Worm (Caenorhabditis elegans) whole organism, L1 larva: ENCODE results near the gene F58G1.3.

ENCODE experiments used
- C04F5.9 ChIP-seq: sonication (generic microtip); optimal IDR thresholded peaks from 2 replicates; lab custom pipeline; 2016; ENCODE audit warnings: missing genetic modification characterization, missing compliant biosample characterization
- C16A3.4 ChIP-seq: fragments of 150-350 bp; optimal IDR thresholded peaks from 2 replicates; lab custom pipeline; 2014; ENCODE audit warnings: missing biosample characterization, missing genetic modification characterization
- F16B12.6 ChIP-seq: fragments of 150-350 bp; optimal IDR thresholded peaks from 2 replicates; lab custom pipeline; 2014; ENCODE audit warnings: missing biosample characterization, missing genetic modification characterization
- aha-1 ChIP-seq: fragments of 150-350 bp; optimal IDR thresholded peaks from 2 replicates; lab custom pipeline; 2014; ENCODE audit warnings: missing biosample characterization, missing genetic modification characterization
- alr-1 ChIP-seq: fragments of 200-800 bp; sonication (Bioruptor generic); optimal IDR thresholded peaks from 2 replicates; lab custom pipeline; 2018; ENCODE audit warnings: borderline replicate concordance, mild to moderate bottlenecking, missing genetic modification characterization, missing compliant biosample characterization
- aly-2 ChIP-seq: fragments of 150-350 bp; optimal IDR thresholded peaks from 2 replicates; lab custom pipeline; 2014; ENCODE audit warnings: missing biosample characterization, missing genetic modification characterization
- ama-1 ChIP-seq: fragments of 150-350 bp; optimal IDR thresholded peaks from 2 replicates; lab custom pipeline; 2014
- blmp-1 ChIP-seq: fragments of 150-350 bp; optimal IDR thresholded peaks from 2 replicates; lab custom pipeline; 2014; ENCODE audit warnings: missing biosample characterization, missing genetic modification characterization
- ceh-82 ChIP-seq, 3 experiments: fragments of 150-350 bp in 1 of 3; sonication (generic microtip) in 2 of 3; optimal IDR thresholded peaks; 2 replicates each; lab custom pipeline; 2014 to 2017; ENCODE audit warnings: missing biosample characterization in 3 of 3, missing genetic modification characterization in 3 of 3
- ceh-90 ChIP-seq: sonication (generic microtip); optimal IDR thresholded peaks from 2 replicates; lab custom pipeline; 2016; ENCODE audit warnings: missing genetic modification characterization, missing compliant biosample characterization
- dsc-1 ChIP-seq: sonication (generic microtip); optimal IDR thresholded peaks from 2 replicates; lab custom pipeline; 2016; ENCODE audit warnings: mild to moderate bottlenecking, missing genetic modification characterization, missing compliant biosample characterization
- efl-1 ChIP-seq, 4 experiments: fragments of 150-350 bp; optimal IDR thresholded peaks in 3 of 4; peaks in 1 of 4; 1 replicate in 1 of 4; 2 replicates in 3 of 4; lab custom pipeline; 2014; ENCODE audit warnings: missing biosample characterization in 2 of 4, missing genetic modification characterization in 2 of 4, missing genetic modification reagents in 2 of 4
- elt-2 ChIP-seq: sonication (generic microtip); optimal IDR thresholded peaks from 2 replicates; lab custom pipeline; 2016; ENCODE audit warnings: missing genetic modification characterization, mild to moderate bottlenecking, inconsistent platforms, missing compliant biosample characterization, missing genetic modification reagents
- fkh-10 ChIP-seq: sonication (generic microtip); optimal IDR thresholded peaks from 2 replicates; lab custom pipeline; 2017; ENCODE audit warnings: missing biosample characterization, missing genetic modification reagents, missing genetic modification characterization
- hlh-17 ChIP-seq: fragments of 200-800 bp; sonication (Bioruptor generic); optimal IDR thresholded peaks from 2 replicates; lab custom pipeline; 2018; ENCODE audit warnings: missing genetic modification characterization, mild to moderate bottlenecking, missing compliant biosample characterization, moderate library complexity, borderline replicate concordance
- hlh-4 ChIP-seq: sonication (generic microtip); optimal IDR thresholded peaks from 2 replicates; lab custom pipeline; 2016; ENCODE audit warnings: mild to moderate bottlenecking, missing genetic modification characterization, missing compliant biosample characterization
- irx-1 ChIP-seq: sonication (generic microtip); optimal IDR thresholded peaks from 2 replicates; lab custom pipeline; 2016; ENCODE audit warnings: missing genetic modification characterization, missing compliant biosample characterization
- jun-1 ChIP-seq: fragments of 150-350 bp; optimal IDR thresholded peaks from 2 replicates; lab custom pipeline; 2014; ENCODE audit warnings: missing biosample characterization, missing genetic modification reagents, missing genetic modification characterization
- lin-13 ChIP-seq: fragments of 150-350 bp; optimal IDR thresholded peaks from 2 replicates; lab custom pipeline; 2014; ENCODE audit warnings: missing biosample characterization, missing genetic modification reagents, missing genetic modification characterization
- lin-15B ChIP-seq: fragments of 150-350 bp; sonication (generic microtip); optimal IDR thresholded peaks from 3 replicates; lab custom pipeline; 2014; ENCODE audit warnings: missing biosample characterization, missing genetic modification characterization
- lin-35 ChIP-seq, 2 experiments: fragments of 150-350 bp; optimal IDR thresholded peaks; 2 replicates each; lab custom pipeline; 2014; ENCODE audit warnings: missing biosample characterization in 2 of 2, missing genetic modification characterization in 2 of 2, missing genetic modification reagents in 2 of 2
- lsy-2 ChIP-seq, 2 experiments: fragments of 150-350 bp; optimal IDR thresholded peaks; 2 replicates each; lab custom pipeline; 2014; ENCODE audit warnings: missing biosample characterization in 2 of 2, missing genetic modification characterization in 2 of 2
- nhr-20 ChIP-seq: sonication (generic microtip); optimal IDR thresholded peaks from 2 replicates; lab custom pipeline; 2016; ENCODE audit warnings: mild to moderate bottlenecking, missing genetic modification characterization, missing compliant biosample characterization
- nhr-237 ChIP-seq: fragments of 150-350 bp; optimal IDR thresholded peaks from 2 replicates; lab custom pipeline; 2014; ENCODE audit warnings: missing biosample characterization, missing genetic modification characterization
- nhr-77 ChIP-seq: fragments of 150-350 bp; optimal IDR thresholded peaks from 2 replicates; lab custom pipeline; 2014; ENCODE audit warnings: missing biosample characterization, missing genetic modification characterization
- nhr-85 ChIP-seq: sonication (generic microtip); peaks from one replicate; lab custom pipeline; 2016; ENCODE audit warnings: missing genetic modification characterization, inconsistent platforms, missing compliant biosample characterization
- pag-3 ChIP-seq: sonication (generic microtip); optimal IDR thresholded peaks from 2 replicates; lab custom pipeline; 2017; ENCODE audit warnings: missing genetic modification characterization, mild to moderate bottlenecking, missing compliant biosample characterization, antibody characterized with exemption, borderline replicate concordance; ENCODE audit not compliant: insufficient read depth
- pax-3 ChIP-seq: fragments of 200-800 bp; sonication (Bioruptor generic); optimal IDR thresholded peaks from 2 replicates; lab custom pipeline; 2018; ENCODE audit warnings: mild to moderate bottlenecking, missing genetic modification characterization, moderate library complexity, missing compliant biosample characterization
- pqm-1 ChIP-seq: sonication (generic microtip); optimal IDR thresholded peaks from 3 replicates; lab custom pipeline; 2017; ENCODE audit warnings: missing biosample characterization, missing genetic modification characterization
- snu-23 ChIP-seq: sonication (generic microtip); optimal IDR thresholded peaks from 2 replicates; lab custom pipeline; 2016; ENCODE audit warnings: missing genetic modification characterization, missing compliant biosample characterization
- sptf-1 ChIP-seq: fragments of 150-350 bp; optimal IDR thresholded peaks from 2 replicates; lab custom pipeline; 2014; ENCODE audit warnings: missing biosample characterization, missing genetic modification characterization
- tbx-2 ChIP-seq: sonication (generic microtip); optimal IDR thresholded peaks from 2 replicates; lab custom pipeline; 2016; ENCODE audit warnings: missing genetic modification characterization, missing compliant biosample characterization
- tlp-1 ChIP-seq: fragments of 150-350 bp; optimal IDR thresholded peaks from 2 replicates; lab custom pipeline; 2014; ENCODE audit warnings: missing biosample characterization, missing genetic modification characterization
- unc-30 ChIP-seq: sonication (generic microtip); optimal IDR thresholded peaks from 2 replicates; lab custom pipeline; 2017; ENCODE audit warnings: missing biosample characterization, missing genetic modification characterization
- unc-62 ChIP-seq: fragments of 150-350 bp; optimal IDR thresholded peaks from 2 replicates; lab custom pipeline; 2014; ENCODE audit warnings: missing biosample characterization, missing genetic modification reagents, missing genetic modification characterization
- unc-98 ChIP-seq: fragments of 200-800 bp; sonication (Bioruptor generic); IDR thresholded peaks from 2 replicates; pipeline ENCODE4 v1.3.6; 2022; ENCODE audit warnings: missing genetic modification characterization, missing compliant biosample characterization
- xbp-1 ChIP-seq: sonication (generic microtip); optimal IDR thresholded peaks from 2 replicates; lab custom pipeline; 2016; ENCODE audit warnings: missing genetic modification characterization, missing compliant biosample characterization
- ztf-11 ChIP-seq, 2 experiments: sonication (generic microtip); optimal IDR thresholded peaks; 2 replicates each; lab custom pipeline; 2016 to 2017; ENCODE audit warnings: missing genetic modification characterization in 2 of 2, missing biosample characterization in 1 of 2, missing compliant biosample characterization in 1 of 2

F58G1.3 gene

DNA sequence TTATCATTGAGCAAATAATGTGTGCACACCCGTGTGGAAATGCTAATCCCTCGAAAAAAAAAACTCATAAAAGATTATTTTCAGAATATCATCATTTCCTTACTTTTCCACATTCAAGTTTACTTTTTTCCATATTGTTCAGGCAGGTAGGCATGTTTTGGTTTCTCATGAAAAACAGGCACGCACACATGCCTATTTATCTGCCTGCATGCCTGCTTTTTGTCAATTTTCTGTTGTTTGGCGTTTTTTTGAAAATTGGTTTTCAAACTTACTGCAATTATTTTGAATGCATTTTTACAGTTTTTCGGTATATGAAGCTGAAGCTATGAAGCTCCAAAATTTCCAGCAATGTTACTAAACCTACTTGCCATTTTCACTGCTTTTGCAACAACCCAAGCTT lies 30.2 kb downstream of the F58G1.3 start, which contains the start of gene clec-64:
clec-64 (plus strand) TSS at position 301 of the 400 bp plus-strand sequence.
- TF ChIP-seq aha-1 (tag; lab: Kevin White, UChicago) (no peak), aly-2 (tag; lab: Kevin White, UChicago) (no peak), lsy-2 (tag; optimal IDR thresholded peaks at IDR 0.05; lab: Kevin White, UChicago) (no peak), C16A3.4 (tag; lab: Kevin White, UChicago) (no peak), alr-1 (tag; lab: Kevin White, UChicago) (no peak), unc-62 (GFP tag; lab: Kevin White, UChicago) (no peak), unc-30 (tag; lab: Kevin White, UChicago) (no peak), sptf-1 (no peak), ama-1 (lab: Kevin White, UChicago) (no peak), irx-1 (no peak), blmp-1 (tag; lab: Kevin White, UChicago) (no peak), C04F5.9 (no peak), jun-1 (no peak), pag-3 (tag; lab: Kevin White, UChicago) (no peak), ceh-82 (tag; optimal IDR thresholded peaks at IDR 0.05; lab: Kevin White, UChicago) (no peak), fkh-10 (GFP tag; lab: Kevin White, UChicago) (no peak), unc-98 (GFP tag; lab: Robert Waterston, UW) (no peak), xbp-1 (tag; lab: Kevin White, UChicago) (no peak)

DNA sequence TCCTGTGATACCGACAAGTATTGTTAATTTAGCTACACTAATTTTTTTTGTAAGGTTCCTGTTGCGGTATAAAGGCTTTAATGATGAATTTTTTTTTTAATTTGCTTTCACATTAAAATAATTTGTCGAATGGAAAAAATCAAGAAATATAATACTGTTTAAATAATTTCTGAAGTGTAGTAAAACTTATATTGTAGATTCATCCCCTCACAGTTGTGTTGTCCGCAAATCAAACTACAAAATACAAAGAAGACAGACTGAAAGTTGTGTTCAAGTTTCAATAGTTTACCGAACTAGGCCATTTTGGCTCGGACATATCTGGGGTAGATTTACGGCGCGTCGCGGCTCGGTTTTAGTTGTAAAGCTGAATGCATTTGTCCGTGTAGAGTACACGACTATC lies 30.8 kb downstream of the F58G1.3 start:
- TF ChIP-seq ztf-11 (tag; optimal IDR thresholded peaks at IDR 0.05; lab: Kevin White, UChicago): no peak
- TF ChIP-seq lsy-2 (tag; optimal IDR thresholded peaks at IDR 0.05; lab: Kevin White, UChicago): no peak
- no peak for TF ChIP-seq efl-1 (optimal IDR thresholded peaks at IDR 0.05; lab: Kevin White, UChicago)
- peak in 1 of 2 experiments; percentile 69 for TF ChIP-seq efl-1 (GFP tag; optimal IDR thresholded peaks at IDR 0.05 in 1 of 2; lab: Kevin White, UChicago)
- TF ChIP-seq, all 84 proteins: peak for 1

DNA sequence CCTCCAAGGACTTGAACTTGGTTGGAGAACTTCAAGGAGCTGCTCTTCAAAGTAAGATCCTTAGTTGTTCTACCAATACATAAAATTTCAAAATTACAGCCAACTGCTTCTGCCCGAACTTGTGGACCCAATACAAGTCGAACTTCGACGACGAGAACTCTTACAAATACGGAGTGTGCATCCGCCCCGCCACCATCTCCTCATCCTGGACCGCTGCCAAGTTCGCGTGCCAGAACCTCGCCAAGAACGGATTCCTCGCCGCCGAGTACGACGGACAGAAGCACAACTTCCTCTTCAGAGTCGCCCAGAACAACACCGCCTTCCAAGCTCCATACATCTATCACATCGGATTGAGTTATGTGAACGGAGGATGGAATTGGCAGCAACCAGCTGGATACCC lies 31.5 kb downstream of the F58G1.3 start:
- TF ChIP-seq unc-30 (tag; lab: Kevin White, UChicago) (no peak), tlp-1 (no peak), F16B12.6 (tag; lab: Kevin White, UChicago) (no peak), snu-23 (GFP tag; lab: Kevin White, UChicago) (no peak), nhr-85 (tag; lab: Kevin White, UChicago) (no peak)

DNA sequence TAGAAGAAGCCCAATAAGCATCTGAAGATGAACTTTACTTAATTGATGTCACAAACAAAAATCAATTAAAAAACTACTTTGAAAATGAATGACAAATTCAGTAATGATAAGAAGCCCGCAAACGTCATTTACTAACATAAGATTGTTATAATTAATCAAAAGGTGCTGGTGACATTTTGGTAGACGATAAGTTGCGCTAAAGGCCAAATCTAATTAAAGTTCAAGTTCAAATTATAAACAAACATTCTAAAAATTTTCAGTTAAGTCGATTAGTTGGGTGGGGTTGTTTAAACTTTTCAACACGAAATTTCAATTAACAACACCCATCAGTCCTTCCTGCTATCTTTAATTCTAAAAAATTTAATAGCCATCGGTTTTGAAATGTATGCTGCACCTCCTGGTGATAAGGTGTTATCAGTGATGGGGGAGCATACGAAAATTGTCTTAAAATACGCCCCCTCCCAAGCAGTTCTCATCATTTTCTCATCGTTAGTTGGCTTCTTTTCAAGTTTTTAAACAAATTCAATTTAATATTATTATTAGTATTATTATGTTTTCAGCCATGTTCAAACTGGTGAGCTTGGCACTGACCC lies 33.0 kb downstream of the F58G1.3 start, which contains the start of the genes clec-62 and clec-63:
clec-62 (minus strand) TSS at position 51 of the 593 bp plus-strand sequence.
clec-63 (plus strand) TSS at position 561 of the 593 bp plus-strand sequence.
- TF ChIP-seq fkh-10 (GFP tag; lab: Kevin White, UChicago) (no peak), tlp-1 (peak; percentile 55), elt-2 (peak; percentile 81), tbx-2 (no peak), lin-15B (no peak), ama-1 (lab: Kevin White, UChicago) (no peak), pax-3 (peak; percentile 21), lin-35 (GFP tag; optimal IDR thresholded peaks at IDR 0.05; lab: Kevin White, UChicago) (no peak), dsc-1 (tag; lab: Kevin White, UChicago) (no peak), lin-13 (no peak), hlh-17 (GFP tag; lab: Kevin White, UChicago) (no peak), snu-23 (GFP tag; lab: Kevin White, UChicago) (no peak), nhr-237 (no peak), pqm-1 (peak; percentile 35)

DNA sequence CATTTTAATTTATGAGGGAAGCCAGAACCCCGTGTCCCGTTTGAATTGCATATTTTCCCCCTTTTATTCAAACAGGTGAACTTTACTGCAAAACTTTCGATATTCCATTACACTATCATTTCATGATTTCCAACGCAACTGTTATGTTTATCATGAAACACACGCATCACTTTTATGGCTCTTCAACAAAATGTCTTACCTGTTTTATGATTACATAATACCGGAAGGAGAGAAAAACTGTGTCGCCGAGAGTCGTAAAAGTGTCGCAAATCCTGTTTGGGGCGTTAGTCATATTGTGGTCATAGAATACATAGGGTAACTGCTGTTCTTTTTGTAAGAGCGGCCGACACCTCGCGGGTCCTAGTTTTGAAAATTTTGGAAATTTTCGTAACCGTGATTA lies 35.7 kb downstream of the F58G1.3 start:
- TF ChIP-seq ceh-90 (tag; lab: Kevin White, UChicago) (no peak), nhr-77 (tag; lab: Kevin White, UChicago) (no peak), elt-2 (peak; percentile 14), nhr-20 (tag; lab: Kevin White, UChicago) (no peak), hlh-4 (tag; lab: Kevin White, UChicago) (no peak), tbx-2 (no peak), lin-15B (no peak)
